Fruit fly (Drosophila melanogaster) ovary, adult (tissue): ENCODE results near the gene CG14657.

Experiments used
- CG17801 ChIP-seq: fragments of 200-800 bp; optimal IDR thresholded peaks from 2 replicates; lab custom pipeline; 2019; ENCODE audit warnings: missing biosample characterization, mild to moderate bottlenecking, missing genetic modification characterization, moderate library complexity; ENCODE audit not compliant: partially characterized antibody

CG14657 gene

DNA sequence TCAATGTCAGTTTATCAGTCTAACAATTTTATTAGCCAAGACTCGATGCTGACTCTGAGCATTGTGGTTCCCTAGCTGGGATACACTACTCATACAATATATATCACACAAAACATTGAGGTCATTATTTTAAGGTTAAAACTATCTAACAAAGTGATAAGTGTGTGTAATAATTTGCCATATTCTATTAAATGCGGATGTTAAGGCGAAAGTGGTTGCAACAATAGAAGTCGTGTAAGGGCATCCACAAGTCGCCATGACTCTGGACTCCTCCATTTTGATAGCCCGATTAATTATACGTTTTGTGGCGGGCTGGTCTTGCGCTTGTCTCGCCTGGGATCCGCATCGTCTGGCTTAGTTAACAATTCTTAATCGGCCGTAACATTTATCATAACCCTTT lies 25.6 kb upstream of the CG14657 start:
- TF ChIP-seq CG17801 (GFP tag; lab: Kevin White, UChicago) = no peak

dm6 chr3R:4846194-4846593 lies 25.0 kb upstream of the CG14657 start:
- TF ChIP-seq CG17801 (GFP tag; lab: Kevin White, UChicago) = no peak

- no peak for TF ChIP-seq CG17801 (GFP tag; lab: Kevin White, UChicago)
Observed at dm6 chr3R:4845353-4845752, 24.1 kb upstream of the CG14657 start.

dm6 chr3R:4842958-4843357 lies 21.7 kb upstream of the CG14657 start:
- no peak for TF ChIP-seq CG17801 (GFP tag; lab: Kevin White, UChicago)

- no peak for TF ChIP-seq CG17801 (GFP tag; lab: Kevin White, UChicago)
Observed at dm6 chr3R:4840757-4841156, 19.5 kb upstream of the CG14657 start.

DNA sequence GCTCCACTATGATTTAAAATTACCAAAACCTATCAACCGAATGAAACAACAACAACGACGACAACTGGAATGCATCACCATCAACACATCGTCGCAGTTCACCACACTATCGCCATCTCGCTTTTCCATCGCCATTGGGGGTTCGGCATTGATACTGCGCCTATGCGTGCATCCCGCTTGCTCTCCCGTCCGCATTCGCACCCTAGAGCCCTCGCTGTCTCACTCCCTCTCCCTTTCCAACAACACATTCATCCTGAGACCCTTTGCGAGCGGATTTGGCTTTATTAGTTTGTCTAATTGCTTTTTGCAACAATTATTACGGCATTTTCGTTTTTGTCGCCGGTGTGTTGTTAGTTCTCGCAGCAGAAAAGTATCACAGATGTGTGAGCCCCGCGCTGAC lies 14.1 kb upstream of the CG14657 start:
- no peak for TF ChIP-seq CG17801 (GFP tag; lab: Kevin White, UChicago)

DNA sequence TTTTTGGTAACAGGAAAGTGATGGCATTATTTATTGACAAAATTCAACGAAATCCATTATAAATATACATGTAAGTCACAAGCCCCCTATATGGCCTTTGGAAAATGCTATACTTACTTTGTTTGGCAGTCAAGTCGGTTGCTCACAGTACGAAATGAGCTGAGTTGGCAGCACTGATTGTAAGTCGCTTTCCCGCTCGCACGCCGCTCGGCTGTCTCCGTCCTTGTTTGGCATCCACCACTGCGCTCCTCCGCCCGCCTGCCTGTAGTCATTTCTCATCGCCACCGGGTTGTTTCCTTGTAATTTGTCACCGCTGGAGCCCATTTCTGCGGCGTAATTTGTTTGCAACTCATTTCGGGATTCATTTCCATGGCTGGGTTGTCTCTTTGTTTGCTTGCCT lies 12.4 kb upstream of the CG14657 start:
- no peak for TF ChIP-seq CG17801 (GFP tag; lab: Kevin White, UChicago)

- TF ChIP-seq CG17801 (GFP tag; lab: Kevin White, UChicago) = no peak
Observed at dm6 chr3R:4831197-4831596, 10.0 kb upstream of the CG14657 start, which contains the start of gene CG14659. TSS of gene CG14659 (minus strand) at chr3R:4831297.

DNA sequence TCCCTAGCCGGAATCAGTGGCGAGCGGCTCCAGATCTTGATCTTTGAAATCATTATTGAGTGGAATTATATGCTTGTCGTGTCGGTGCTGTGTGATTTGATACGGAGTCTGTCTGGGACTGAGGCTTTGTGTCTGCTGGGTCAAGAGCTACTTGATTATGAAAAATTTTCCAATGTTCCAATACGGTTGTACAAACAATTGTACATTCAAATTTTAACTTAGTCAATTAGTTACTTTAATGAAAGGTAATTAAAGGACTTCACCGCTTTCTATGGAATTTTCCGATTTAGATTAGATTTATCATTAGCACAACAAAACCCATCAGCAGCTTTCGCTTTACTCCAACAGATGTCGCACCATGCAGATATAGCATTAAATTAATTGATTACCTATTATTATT lies 9.2 kb upstream of the CG14657 start, which contains the start of gene CG14658:
TSS of gene CG14658 (minus strand) at position 101 of the 400 bp plus-strand sequence.
- TF ChIP-seq CG17801 (GFP tag; lab: Kevin White, UChicago) = no peak

- no peak for TF ChIP-seq CG17801 (GFP tag; lab: Kevin White, UChicago)
Observed at dm6 chr3R:4825188-4825587, 4.0 kb upstream of the CG14657 start.

dm6 chr3R:4816018-4816417 lies 5.2 kb downstream of the CG14657 start, which contains the start of gene BBS5:
TSS of gene BBS5 (plus strand) at chr3R:4816318.
- TF ChIP-seq CG17801 (GFP tag; lab: Kevin White, UChicago) = no peak

DNA sequence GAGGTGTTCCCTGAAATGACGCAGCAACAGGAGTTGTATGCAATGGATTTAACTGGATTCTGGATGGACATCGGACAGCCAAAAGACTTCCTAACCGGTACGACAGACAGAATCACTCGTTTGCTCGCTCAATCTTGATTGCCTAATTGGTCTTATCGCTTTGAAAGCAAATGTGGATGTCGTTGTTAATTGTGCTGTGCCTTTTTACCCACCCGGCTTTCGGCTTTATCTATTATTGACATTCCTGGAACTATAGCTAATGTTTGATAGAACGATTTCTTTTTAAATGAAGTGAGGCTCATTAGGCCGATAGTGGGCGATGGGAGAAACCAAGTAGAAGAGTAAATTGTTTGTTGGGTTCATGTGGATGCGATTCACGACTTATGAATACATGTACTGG lies 6.6 kb downstream of the CG14657 start:
- no peak for TF ChIP-seq CG17801 (GFP tag; lab: Kevin White, UChicago)

DNA sequence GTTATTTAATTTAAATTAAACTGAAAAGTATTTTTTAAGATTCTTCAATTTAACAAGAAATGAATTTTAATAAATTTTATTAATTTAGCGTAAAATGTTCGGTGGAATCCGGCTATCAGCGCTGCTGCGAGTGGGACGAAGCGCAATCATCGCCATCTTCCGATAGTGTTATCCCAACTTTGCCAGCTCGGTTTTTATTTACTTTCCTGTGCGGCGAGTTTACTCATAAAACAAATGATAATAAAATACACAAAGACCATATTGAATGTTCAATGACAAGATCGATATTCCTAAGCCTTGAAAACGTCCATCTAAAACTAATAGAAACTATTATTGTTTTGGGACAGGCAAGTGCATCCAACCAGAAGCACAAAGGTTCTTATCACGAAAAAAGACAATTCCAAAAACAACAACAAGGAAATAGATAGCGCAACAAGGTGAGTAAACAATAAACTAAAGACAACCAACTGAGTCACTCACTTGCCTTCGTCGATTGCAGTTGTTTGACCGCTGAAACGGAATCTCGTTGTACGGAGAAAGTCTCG lies 8.0 kb downstream of the CG14657 start:
- TF ChIP-seq CG17801 (GFP tag; lab: Kevin White, UChicago) = peak; percentile 29

- peak; percentile 41 for TF ChIP-seq CG17801 (GFP tag; lab: Kevin White, UChicago)
Observed at dm6 chr3R:4811936-4812534, 9.2 kb downstream of the CG14657 start, which contains the start of the genes Hus1-like and ctrip. TSS of gene Hus1-like (minus strand) at chr3R:4812096. TSS of gene ctrip (minus strand) at chr3R:4812096.

- no peak for TF ChIP-seq CG17801 (GFP tag; lab: Kevin White, UChicago)
Observed at dm6 chr3R:4811124-4811935, 9.9 kb downstream of the CG14657 start, which contains the start of gene Gmppb. TSS of gene Gmppb (plus strand) at chr3R:4811444.
